Worm (Caenorhabditis elegans) whole organism, young adult: Measurements from ENCODE around the gene skp-1.

Source experiments
- B0261.1 ChIP-seq: sonication (generic microtip); optimal IDR thresholded peaks from 2 replicates; lab custom pipeline; 2016; ENCODE audit warnings: mild to moderate bottlenecking, missing genetic modification characterization, moderate library complexity, missing compliant biosample characterization
- hlh-12 ChIP-seq: sonication (generic microtip); optimal IDR thresholded peaks from 2 replicates; lab custom pipeline; 2016; ENCODE audit warnings: missing genetic modification characterization, missing compliant biosample characterization
- pha-4 ChIP-seq: fragments of 150-350 bp; sonication (generic microtip); optimal IDR thresholded peaks from 2 replicates; lab custom pipeline; 2014; ENCODE audit warnings: missing biosample characterization, missing genetic modification reagents, missing genetic modification characterization
- unc-62 ChIP-seq: fragments of 150-350 bp; optimal IDR thresholded peaks from 2 replicates; lab custom pipeline; 2014; ENCODE audit warnings: missing biosample characterization, missing genetic modification reagents, missing genetic modification characterization

ce11 chrV:11645244-11645643 is at the start of gene skp-1:
- TF ChIP-seq hlh-12 (tag; lab: Kevin White, UChicago) (no peak), pha-4 (tag; lab: Kevin White, UChicago) (no peak), B0261.1 (tag; lab: Kevin White, UChicago) (no peak), unc-62 (GFP tag; lab: Kevin White, UChicago) (no peak)
